Worm (Caenorhabditis elegans): ENCODE results near the gene T16A1.10.

DNA sequence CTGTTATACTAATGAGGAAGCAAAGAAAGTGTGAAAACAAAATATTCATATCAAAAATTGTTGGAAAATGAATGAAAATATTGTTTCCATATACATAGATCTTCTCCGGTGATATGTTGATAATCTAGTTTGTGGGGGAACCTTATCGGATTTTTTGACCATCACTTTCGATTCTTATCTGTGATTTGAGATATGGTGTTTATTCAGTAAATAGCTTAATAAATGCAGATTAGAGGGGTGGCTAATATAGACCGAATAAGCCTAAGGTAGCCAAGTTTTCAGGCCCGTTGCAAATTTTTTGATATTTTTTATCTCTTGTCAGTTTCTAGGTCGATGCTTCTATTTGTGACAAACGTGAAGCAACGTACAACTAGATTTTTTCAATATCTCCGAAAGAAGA, 20.5 kb downstream of the T16A1.10 start, which contains the start of gene F07E5.7:
- TF ChIP-seq ztf-11 (tag; optimal IDR thresholded peaks at IDR 0.05) (no peak), nhr-76 (tag; optimal IDR thresholded peaks at IDR 0.05) (no peak), nhr-237 (tag; optimal IDR thresholded peaks at IDR 0.05) (no peak), lin-13 (GFP tag; optimal IDR thresholded peaks at IDR 0.05) (no peak), mep-1 (tag; optimal IDR thresholded peaks at IDR 0.05) (no peak)

All from whole organism, L4 larva.